Fruit fly (Drosophila melanogaster) whole organism, wandering third instar larva: Measurements from ENCODE around the gene Prosbeta2R2.

ENCODE experiments used
- Hr78 ChIP-seq: fragments of >200 bp; optimal IDR thresholded peaks from 2 replicates; lab custom pipeline; 2017; ENCODE audit warnings: missing biosample characterization, missing genetic modification characterization
- Myc ChIP-seq: fragments of >200 bp; optimal IDR thresholded peaks from 2 replicates; lab custom pipeline; 2017
- OdsH ChIP-seq: fragments of 200-800 bp; sonication (Bioruptor generic); optimal IDR thresholded peaks from 2 replicates; lab custom pipeline; 2016; ENCODE audit warnings: missing biosample characterization, mild to moderate bottlenecking, missing genetic modification characterization
- Rel ChIP-seq, 2 experiments: fragments of 200-800 bp; sonication (Bioruptor generic) in 1 of 2; optimal IDR thresholded peaks; 2 replicates in 1 of 2; 3 replicates in 1 of 2; lab custom pipeline; 2016 to 2019; ENCODE audit warnings: mild to moderate bottlenecking in 2 of 2, missing biosample characterization in 2 of 2, missing genetic modification characterization in 2 of 2, moderate library complexity in 1 of 2
- Sp1 ChIP-seq: fragments of 200-800 bp; sonication (Bioruptor generic); optimal IDR thresholded peaks from 3 replicates; lab custom pipeline; 2019; ENCODE audit warnings: missing biosample characterization, mild to moderate bottlenecking, missing genetic modification characterization, moderate library complexity
- fru ChIP-seq: fragments of 200-800 bp; sonication (Bioruptor generic); optimal IDR thresholded peaks from 3 replicates; lab custom pipeline; 2016; ENCODE audit warnings: missing biosample characterization, mild to moderate bottlenecking, missing genetic modification characterization
- pan ChIP-seq: fragments of >200 bp; optimal IDR thresholded peaks from 2 replicates; lab custom pipeline; 2017
- psq ChIP-seq: fragments of 200-800 bp; sonication (Bioruptor generic); optimal IDR thresholded peaks from 3 replicates; lab custom pipeline; 2017; ENCODE audit warnings: missing biosample characterization, mild to moderate bottlenecking, missing genetic modification characterization, moderate library complexity
- usp ChIP-seq: fragments of >200 bp; optimal IDR thresholded peaks from 2 replicates; lab custom pipeline; 2017; ENCODE audit warnings: missing biosample characterization, missing genetic modification characterization

- no peak for TF ChIP-seq Myc (lab: Kevin White, UChicago)
- TF ChIP-seq Sp1 = peak; percentile 59
- TF ChIP-seq Hr78 = no peak
- no peak for TF ChIP-seq Rel (GFP tag; optimal IDR thresholded peaks at IDR 0.05; lab: Kevin White, UChicago)
- peak; percentile 9 for TF ChIP-seq Rel (tag; optimal IDR thresholded peaks at IDR 0.05; lab: Kevin White, UChicago)
- no peak for TF ChIP-seq usp (GFP tag; lab: Kevin White, UChicago)
- TF ChIP-seq OdsH = no peak
- no peak for TF ChIP-seq fru (GFP tag; lab: Kevin White, UChicago)
- peak; percentile 4 for TF ChIP-seq psq (GFP tag; lab: Kevin White, UChicago)
- no peak for TF ChIP-seq pan
These were observed 44.3 kb upstream of the Prosbeta2R2 start for dm6 chr3R:5263311-5264250.
